Fruit fly (Drosophila melanogaster) whole organism, adult: Measurements from ENCODE around the gene CG10005.
"Not testable (repeated sequence)": the region's sequence is repeated elsewhere in the genome, so short reads cannot be mapped to it uniquely, and the experiment has no call there.

Experiments
- CG11617 ChIP-seq: fragments of 200-800 bp; sonication (Bioruptor generic); optimal IDR thresholded peaks from 2 replicates; lab custom pipeline; 2017; ENCODE audit warnings: mild to moderate bottlenecking, missing biosample characterization, missing genetic modification reagents, missing genetic modification characterization
- CG12768 ChIP-seq: fragments of 200-800 bp; sonication (Bioruptor generic); optimal IDR thresholded peaks from 2 replicates; lab custom pipeline; 2017; ENCODE audit warnings: missing biosample characterization, missing genetic modification characterization, mild to moderate bottlenecking, moderate library complexity, missing genetic modification reagents
- CG14711 ChIP-seq: fragments of 200-800 bp; sonication (Bioruptor generic); optimal IDR thresholded peaks from 2 replicates; lab custom pipeline; 2018; ENCODE audit warnings: missing biosample characterization, mild to moderate bottlenecking, missing genetic modification characterization, moderate library complexity
- CG1620 ChIP-seq: fragments of 200-800 bp; sonication (Bioruptor generic); optimal IDR thresholded peaks from 2 replicates; lab custom pipeline; 2016; ENCODE audit warnings: missing biosample characterization, missing genetic modification characterization
- CG33017 ChIP-seq: fragments of 200-800 bp; sonication (Bioruptor generic); optimal IDR thresholded peaks from 2 replicates; lab custom pipeline; 2018; ENCODE audit warnings: missing biosample characterization, mild to moderate bottlenecking, missing genetic modification characterization, moderate library complexity
- CG5204 ChIP-seq: fragments of 200-800 bp; sonication (Bioruptor generic); optimal IDR thresholded peaks from 2 replicates; lab custom pipeline; 2016; ENCODE audit warnings: missing biosample characterization, missing genetic modification characterization
- CG7045 ChIP-seq: fragments of 200-800 bp; sonication (Bioruptor generic); optimal IDR thresholded peaks from 2 replicates; lab custom pipeline; 2017; ENCODE audit warnings: missing biosample characterization, mild to moderate bottlenecking, missing genetic modification characterization
- CG7101 ChIP-seq: fragments of 200-800 bp; sonication (Bioruptor generic); optimal IDR thresholded peaks from 2 replicates; lab custom pipeline; 2018; ENCODE audit warnings: missing biosample characterization, mild to moderate bottlenecking, missing genetic modification characterization, moderate library complexity
- Clk ChIP-seq: fragments of 200-800 bp; sonication (Bioruptor generic); optimal IDR thresholded peaks from 2 replicates; lab custom pipeline; 2017; ENCODE audit warnings: missing biosample characterization, missing genetic modification characterization
- Crg-1 ChIP-seq: fragments of 200-800 bp; sonication (Bioruptor generic); optimal IDR thresholded peaks from 2 replicates; lab custom pipeline; 2016; ENCODE audit warnings: missing biosample characterization, missing genetic modification characterization
- Hr96 ChIP-seq: fragments of 200-800 bp; sonication (Bioruptor generic); optimal IDR thresholded peaks from 2 replicates; lab custom pipeline; 2016; ENCODE audit warnings: missing biosample characterization, missing genetic modification characterization
- Mnt ChIP-seq: fragments of 200-800 bp; sonication (Bioruptor generic); optimal IDR thresholded peaks from 2 replicates; lab custom pipeline; 2016; ENCODE audit warnings: missing biosample characterization, mild to moderate bottlenecking, missing genetic modification characterization
- bab1 ChIP-seq: fragments of 200-800 bp; sonication (Bioruptor generic); optimal IDR thresholded peaks from 3 replicates; lab custom pipeline; 2019; ENCODE audit warnings: missing biosample characterization, mild to moderate bottlenecking, missing genetic modification characterization, moderate library complexity
- cic ChIP-seq: fragments of 200-800 bp; sonication (Bioruptor generic); optimal IDR thresholded peaks from 2 replicates; lab custom pipeline; 2017; ENCODE audit warnings: missing biosample characterization, mild to moderate bottlenecking, missing genetic modification characterization, moderate library complexity
- cnc ChIP-seq, 2 experiments: fragments of >200 bp; optimal IDR thresholded peaks; 2 replicates each; lab custom pipeline; 2017
- kay ChIP-seq: fragments of 200-800 bp; sonication (Bioruptor generic); peaks from one replicate; lab custom pipeline; 2016; ENCODE audit warnings: missing biosample characterization, missing genetic modification characterization, borderline replicate concordance
- ovo ChIP-seq: fragments of 200-800 bp; sonication (Bioruptor generic); optimal IDR thresholded peaks from 2 replicates; lab custom pipeline; 2016; ENCODE audit warnings: missing biosample characterization, missing genetic modification characterization
- pad ChIP-seq: fragments of 200-800 bp; sonication (Bioruptor generic); optimal IDR thresholded peaks from 3 replicates; lab custom pipeline; 2017; ENCODE audit warnings: missing biosample characterization, missing genetic modification characterization, mild to moderate bottlenecking, moderate library complexity, missing genetic modification reagents
- tj ChIP-seq: fragments of 200-800 bp; sonication (Bioruptor generic); optimal IDR thresholded peaks from 3 replicates; lab custom pipeline; 2017; ENCODE audit warnings: missing biosample characterization, mild to moderate bottlenecking, missing genetic modification characterization, moderate library complexity
- toe ChIP-seq: fragments of 200-800 bp; sonication (Bioruptor generic); optimal IDR thresholded peaks from 2 replicates; lab custom pipeline; 2016; ENCODE audit warnings: missing biosample characterization, missing genetic modification characterization

CG10005 gene

DNA sequence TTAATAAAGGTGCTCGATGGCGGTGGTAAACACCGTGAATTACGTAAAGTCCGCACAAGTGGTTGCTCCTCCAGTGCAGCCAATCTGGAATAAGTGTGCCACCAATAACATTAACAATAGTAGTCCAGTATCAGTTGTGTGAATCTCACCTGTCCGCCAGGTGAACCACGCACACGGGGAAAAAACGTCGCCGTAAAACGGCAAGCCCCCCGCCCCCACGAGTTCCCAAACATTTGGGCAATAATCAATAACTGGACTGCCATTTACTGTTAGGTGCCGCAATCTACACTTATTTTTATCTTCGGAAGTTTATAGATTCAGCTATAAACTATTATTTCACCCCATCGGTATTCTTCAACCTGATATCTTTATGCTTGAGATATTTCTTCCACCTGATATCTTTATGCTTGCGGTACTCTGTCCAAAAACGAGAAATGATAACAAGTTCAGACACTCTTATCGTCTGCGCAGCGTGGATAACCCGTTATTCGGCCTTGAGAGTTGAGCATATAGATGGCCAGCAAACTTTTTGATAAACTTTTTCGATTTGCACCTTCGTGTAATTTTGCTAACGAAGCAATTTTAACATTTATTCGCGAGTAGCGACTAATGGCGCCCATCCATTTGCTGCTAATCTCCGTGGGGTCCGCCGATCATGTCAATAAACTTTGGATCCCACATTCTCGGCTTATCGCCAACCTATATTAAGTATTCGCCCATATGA is 8.8 kb downstream of the CG10005 start:
- peak; percentile 83 for TF ChIP-seq ovo
- peak; percentile 52 for TF ChIP-seq cic
- peak; percentile 69 for TF ChIP-seq tj (GFP tag; lab: Kevin White, UChicago)
- peak; percentile 28 for TF ChIP-seq CG12768 (GFP tag; lab: Kevin White, UChicago)
- no peak for TF ChIP-seq Crg-1 (GFP tag; lab: Kevin White, UChicago)
- TF ChIP-seq Mnt: peak; percentile 8
- TF ChIP-seq pad: no peak

DNA sequence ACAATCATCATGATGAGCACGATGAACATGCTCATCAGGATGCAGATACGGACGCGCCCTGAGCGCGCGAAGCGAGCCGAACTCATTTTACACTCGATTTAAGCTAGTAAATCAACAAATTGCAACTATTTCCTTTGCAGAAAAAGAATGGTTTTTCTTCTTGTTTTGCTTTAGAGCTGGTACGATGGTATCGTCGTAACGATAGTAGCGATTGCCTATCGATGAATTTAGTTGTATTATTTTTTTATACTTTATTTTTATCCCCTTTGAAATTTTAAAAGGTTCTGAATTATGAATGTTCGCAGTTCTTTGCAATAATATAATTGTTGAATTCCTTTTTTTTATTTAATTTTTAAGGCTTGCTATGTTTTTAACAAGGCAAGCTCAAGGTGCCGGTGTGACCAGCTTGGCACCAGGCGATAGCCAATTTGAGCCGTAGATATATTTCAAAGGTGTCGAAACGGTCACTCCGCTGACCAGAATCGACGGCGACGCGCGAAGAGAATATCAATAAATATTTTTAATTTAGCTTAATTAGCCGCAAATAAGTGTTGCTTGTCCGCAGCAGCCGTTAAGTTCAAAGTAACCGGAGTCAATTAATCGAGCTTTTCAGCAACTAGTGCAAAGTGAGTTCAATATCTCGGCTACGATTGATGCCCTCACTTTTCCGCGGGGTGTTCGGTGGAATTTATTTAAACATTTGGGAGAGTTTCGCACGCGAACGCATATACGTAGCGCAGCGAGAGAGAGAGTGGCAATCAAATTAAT is 9.6 kb downstream of the CG10005 start, which contains the start of the genes CG12213 and GC1:
Gene CG12213, minus strand, starts transcription at position 430 of the 768 bp plus-strand sequence.
Gene GC1, plus strand, starts transcription at position 447 of the 768 bp plus-strand sequence.
- TF ChIP-seq CG14711 (tag; lab: Kevin White, UChicago) (peak; percentile 30), CG1620 (GFP tag; lab: Kevin White, UChicago) (peak; percentile 32), cic (no peak), toe (peak; percentile 62), ovo (no peak), pad (no peak), bab1 (GFP tag; lab: Kevin White, UChicago) (peak; percentile 56), Hr96 (peak; percentile 7), CG5204 (GFP tag; lab: Kevin White, UChicago) (peak; percentile 53), CG7045 (no peak), Crg-1 (GFP tag; lab: Kevin White, UChicago) (no peak), cnc (optimal IDR thresholded peaks at IDR 0.05; lab: Kevin White, UChicago) (no peak), Clk (GFP tag; lab: Kevin White, UChicago) (no peak), tj (GFP tag; lab: Kevin White, UChicago) (no peak), CG11617 (GFP tag; lab: Kevin White, UChicago) (peak; percentile 46), CG33017 (tag; lab: Kevin White, UChicago) (no peak), kay (GFP tag; lab: Kevin White, UChicago) (no peak), CG12768 (GFP tag; lab: Kevin White, UChicago) (no peak), CG7101 (tag; lab: Kevin White, UChicago) (peak; percentile 39), Mnt (peak; percentile 24)

DNA sequence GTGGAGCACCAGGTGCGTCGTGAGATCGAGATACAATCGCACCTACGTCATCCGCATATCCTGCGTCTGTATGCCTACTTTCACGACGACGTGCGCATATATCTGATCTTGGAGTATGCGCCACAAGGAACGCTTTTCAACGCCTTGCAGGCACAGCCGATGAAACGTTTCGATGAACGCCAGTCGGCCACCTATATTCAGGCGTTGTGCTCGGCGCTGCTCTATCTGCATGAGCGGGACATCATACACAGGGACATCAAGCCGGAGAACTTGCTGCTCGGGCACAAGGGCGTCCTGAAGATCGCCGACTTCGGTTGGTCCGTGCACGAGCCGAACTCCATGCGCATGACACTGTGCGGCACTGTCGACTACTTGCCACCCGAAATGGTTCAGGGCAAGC is 13.0 kb downstream of the CG10005 start:
- TF ChIP-seq toe: no peak

DNA sequence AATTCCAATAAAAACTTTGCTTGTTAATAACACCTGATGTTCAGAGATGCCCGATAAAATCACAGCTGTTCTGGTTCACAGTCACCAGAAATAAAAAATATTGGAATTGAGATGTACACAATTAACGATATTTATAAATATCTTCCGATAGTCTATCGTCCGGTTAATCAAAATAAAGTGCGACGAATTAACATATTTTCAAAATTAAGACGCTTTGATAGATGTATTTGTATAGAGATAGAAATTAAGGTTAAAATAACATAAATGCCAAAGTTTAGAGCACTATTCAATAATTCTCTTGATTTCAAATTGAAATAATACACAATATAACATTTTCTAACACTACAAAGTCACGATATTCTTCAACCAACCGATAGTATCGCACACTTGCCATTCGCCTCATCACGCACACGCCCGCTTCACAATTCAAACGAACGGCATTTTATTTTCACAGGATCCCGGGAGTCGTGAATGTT is 14.2 kb downstream of the CG10005 start, which contains the start of the genes CG3281 and aurA:
Gene CG3281, minus strand, starts transcription at position 67 of the 476 bp plus-strand sequence.
Gene aurA, plus strand, starts transcription at position 386 of the 476 bp plus-strand sequence.
- TF ChIP-seq kay (GFP tag; lab: Kevin White, UChicago) (no peak), CG7045 (peak; percentile 54), CG1620 (GFP tag; lab: Kevin White, UChicago) (peak; percentile 93), Clk (GFP tag; lab: Kevin White, UChicago) (peak; percentile 80), bab1 (GFP tag; lab: Kevin White, UChicago) (peak; percentile 91), CG7101 (tag; lab: Kevin White, UChicago) (peak; percentile 80), Mnt (peak; percentile 58), ovo (peak; percentile 86), toe (peak; percentile 94), CG5204 (GFP tag; lab: Kevin White, UChicago) (peak; percentile 90), cnc (optimal IDR thresholded peaks at IDR 0.05; lab: Kevin White, UChicago) (no peak), CG33017 (tag; lab: Kevin White, UChicago) (peak; percentile 48), Hr96 (peak; percentile 83), Crg-1 (GFP tag; lab: Kevin White, UChicago) (peak; percentile 81), pad (peak; percentile 72), CG12768 (GFP tag; lab: Kevin White, UChicago) (peak; percentile 60), CG14711 (tag; lab: Kevin White, UChicago) (peak; percentile 69), CG11617 (GFP tag; lab: Kevin White, UChicago) (peak; percentile 81), cic (peak; percentile 7), tj (GFP tag; lab: Kevin White, UChicago) (peak; percentile 47)

DNA sequence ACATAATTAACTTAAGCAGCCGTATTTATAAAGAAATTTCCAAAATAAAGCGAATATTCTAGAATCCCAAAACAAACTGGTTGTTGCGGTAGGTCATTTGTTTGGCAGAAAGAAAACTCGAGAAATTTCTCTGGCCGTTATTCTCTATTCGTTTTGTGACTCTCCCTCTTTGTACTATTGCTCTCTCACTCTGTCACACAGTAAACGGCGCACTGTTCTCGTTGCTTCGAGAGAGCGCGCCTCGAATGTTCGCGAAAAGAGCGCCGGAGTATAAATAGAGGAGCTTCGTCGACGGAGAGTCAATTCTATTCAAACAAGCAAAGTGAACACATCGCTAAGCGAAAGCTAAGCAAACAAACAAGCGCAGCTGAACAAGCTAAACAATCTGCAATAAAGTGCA is 18.8 kb downstream of the CG10005 start, which contains the start of gene Hsp70Ab:
Gene Hsp70Ab, plus strand, starts transcription at position 301 of the 400 bp plus-strand sequence.
- not testable (repeated sequence) for TF ChIP-seq CG14711 (tag; lab: Kevin White, UChicago); CG7101 (tag; lab: Kevin White, UChicago); pad

DNA sequence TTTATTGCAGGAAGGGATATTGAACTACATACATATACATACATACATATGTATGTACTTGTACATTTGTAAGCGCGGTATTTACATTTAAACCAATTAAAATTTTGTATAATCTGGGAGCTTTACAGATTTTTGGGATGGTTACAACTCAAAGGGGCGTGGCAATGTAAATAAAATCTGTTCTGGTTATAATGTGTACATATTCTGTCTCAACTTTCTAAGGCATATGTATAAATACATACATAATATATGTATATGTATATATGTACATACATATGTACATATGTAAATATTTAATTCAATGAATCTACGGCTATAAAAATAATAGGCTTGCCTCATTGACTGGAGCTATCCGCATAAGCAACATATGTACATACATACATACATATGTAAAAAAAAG is 19.6 kb downstream of the CG10005 start:
- TF ChIP-seq CG7101 (tag; lab: Kevin White, UChicago) (no peak), CG5204 (GFP tag; lab: Kevin White, UChicago) (no peak), CG14711 (tag; lab: Kevin White, UChicago) (no peak), ovo (no peak), pad (no peak), cic (no peak), CG7045 (no peak), Crg-1 (GFP tag; lab: Kevin White, UChicago) (no peak)
